Fruit fly (Drosophila melanogaster): Measurements from ENCODE around the gene CG42728.

CG42728 gene

dm6 chr3L:15528096-15528495 is at the start of gene CG42728:
TSS of gene CG42728 (minus strand) at chr3L:15528196.
- no peak for TF ChIP-seq CG17801 (GFP tag; optimal IDR thresholded peaks at IDR 0.05; ENCODE audit: partially characterized antibody)

DNA sequence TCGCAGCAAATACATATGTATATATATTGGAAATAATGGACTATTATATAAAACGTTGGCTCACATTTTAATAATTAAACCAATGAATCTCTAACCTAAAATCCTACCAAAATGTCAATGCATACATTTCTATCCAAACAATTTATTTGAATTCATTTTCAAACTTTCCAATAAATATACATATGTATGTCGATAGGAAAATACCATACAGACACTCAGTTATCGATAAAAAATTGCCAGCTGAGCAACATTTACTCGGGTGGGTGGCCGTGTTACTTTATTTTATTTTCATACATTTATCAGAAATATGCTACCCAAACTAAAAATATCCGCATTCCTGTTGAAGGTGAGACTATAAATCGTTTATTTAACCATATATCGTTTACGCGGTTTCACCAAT is 48.4 kb upstream of the CG42728 start, which contains the start of gene Ufsp2:
Ufsp2 (plus strand) TSS at position 214 of the 400 bp plus-strand sequence.
- no peak for TF ChIP-seq CG17801 (GFP tag; optimal IDR thresholded peaks at IDR 0.05; ENCODE audit: partially characterized antibody)

dm6 chr3L:15570571-15570970 is 42.6 kb upstream of the CG42728 start:
- TF ChIP-seq CG17801 (GFP tag; optimal IDR thresholded peaks at IDR 0.05; ENCODE audit: partially characterized antibody), result no peak

DNA sequence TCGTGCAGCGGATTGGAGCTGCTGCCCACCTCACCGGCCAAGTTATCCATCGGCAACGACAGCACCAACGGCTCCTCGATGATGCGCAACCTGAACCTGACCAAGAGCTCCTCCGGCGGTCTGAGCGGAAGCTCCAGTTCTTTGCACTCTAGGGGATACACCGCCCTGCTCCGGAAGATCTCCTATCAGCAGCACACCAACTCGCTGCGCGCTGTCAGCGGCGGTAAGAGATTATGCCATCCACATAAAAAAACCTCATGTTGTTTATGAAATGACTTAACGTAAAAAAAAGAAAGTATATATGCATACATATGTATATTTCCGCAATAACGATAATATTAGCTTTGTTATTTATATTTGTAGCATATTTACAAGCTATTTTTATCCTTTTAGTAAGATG is 40.8 kb upstream of the CG42728 start:
- TF ChIP-seq CG17801 (GFP tag; optimal IDR thresholded peaks at IDR 0.05; ENCODE audit: partially characterized antibody), result no peak

DNA sequence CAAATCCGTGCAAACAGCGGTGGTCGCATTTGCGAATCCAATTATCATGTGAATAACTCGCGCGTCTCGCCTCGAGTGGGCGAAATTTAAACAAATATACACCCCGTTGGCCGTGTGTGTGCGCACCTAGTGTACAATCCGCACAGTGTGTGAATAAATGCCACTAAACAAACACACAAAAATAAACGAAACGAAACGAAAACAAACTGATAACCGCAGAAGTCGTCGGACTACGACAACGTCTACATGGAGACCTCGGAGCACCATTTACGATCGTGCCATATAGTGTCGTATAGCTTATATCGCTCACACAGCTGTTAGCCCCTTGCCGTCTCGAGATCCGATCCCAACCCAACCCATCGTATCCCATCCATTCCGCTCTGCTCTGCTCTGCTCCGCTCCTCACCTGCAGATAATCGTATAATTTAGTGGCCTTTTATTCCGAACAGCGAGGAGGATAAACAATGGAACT is 38.5 kb upstream of the CG42728 start:
- TF ChIP-seq CG17801 (GFP tag; optimal IDR thresholded peaks at IDR 0.05; ENCODE audit: partially characterized antibody), result peak; percentile 54

dm6 chr3L:15565829-15566433 is 37.9 kb upstream of the CG42728 start, which contains the start of gene dop:
TSS of gene dop (plus strand) at chr3L:15566013.
- TF ChIP-seq CG17801 (GFP tag; optimal IDR thresholded peaks at IDR 0.05; ENCODE audit: partially characterized antibody), result no peak

- no peak for TF ChIP-seq CG17801 (GFP tag; optimal IDR thresholded peaks at IDR 0.05; ENCODE audit: partially characterized antibody)
These were observed 35.8 kb upstream of the CG42728 start for dm6 chr3L:15563851-15564106.

DNA sequence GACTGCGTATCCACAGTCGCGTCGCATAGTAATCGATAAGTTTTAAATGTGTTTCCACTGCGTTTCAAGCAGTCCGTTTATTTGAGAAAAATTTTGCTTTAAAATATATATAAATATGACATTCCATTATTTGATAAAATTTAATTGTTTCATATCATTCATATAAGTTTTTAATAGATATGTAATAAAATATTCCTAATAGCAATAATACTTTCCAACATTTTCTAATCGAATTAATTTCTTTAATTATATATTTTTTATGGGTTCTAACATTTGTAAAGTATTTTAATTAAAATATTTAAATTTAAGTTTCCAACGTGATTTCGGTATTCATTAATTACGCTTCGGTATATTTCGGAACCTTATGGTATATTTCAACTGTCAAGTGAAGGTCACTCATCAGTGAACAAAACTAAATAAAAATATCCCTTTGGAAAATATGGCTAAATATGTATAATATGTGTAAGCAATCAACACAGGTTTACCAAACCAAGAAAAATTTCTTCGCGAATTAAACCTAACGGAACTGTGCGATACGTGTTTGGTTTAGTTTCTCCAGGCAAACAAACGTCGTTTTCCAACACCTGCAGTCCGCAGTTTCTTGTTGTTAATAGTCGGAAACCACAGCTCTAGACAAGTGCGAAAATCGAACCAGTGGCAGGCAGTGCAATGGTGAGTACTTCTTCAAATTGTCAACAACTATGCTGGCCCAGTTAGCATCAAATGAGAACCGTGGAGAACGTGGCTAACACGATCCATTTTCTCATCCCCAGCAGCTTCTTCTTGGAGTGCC is 35.3 kb upstream of the CG42728 start, which contains the start of the genes CG7739 and SCCRO:
CG7739 (minus strand) TSS at position 8 of the 793 bp plus-strand sequence.
SCCRO (plus strand) TSS at position 370 of the 793 bp plus-strand sequence.
- TF ChIP-seq CG17801 (GFP tag; optimal IDR thresholded peaks at IDR 0.05; ENCODE audit: partially characterized antibody), result peak; percentile 39

DNA sequence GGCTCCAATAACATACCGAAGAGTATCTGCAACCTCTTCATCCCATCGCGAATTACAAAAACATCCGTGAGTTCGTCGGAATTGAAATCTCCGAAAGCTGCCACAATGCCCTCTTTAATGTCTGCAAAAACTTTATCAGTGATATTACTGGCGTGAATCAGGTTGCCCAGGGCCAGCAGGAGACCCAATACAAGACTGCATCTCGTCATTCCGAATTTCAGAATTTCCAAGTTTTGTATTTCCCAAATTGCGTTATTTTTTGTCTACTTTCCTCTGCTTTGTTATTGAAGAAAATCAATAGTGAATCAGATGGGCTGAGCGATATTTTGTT is 34.7 kb upstream of the CG42728 start:
- TF ChIP-seq CG17801 (GFP tag; optimal IDR thresholded peaks at IDR 0.05; ENCODE audit: partially characterized antibody), result no peak

DNA sequence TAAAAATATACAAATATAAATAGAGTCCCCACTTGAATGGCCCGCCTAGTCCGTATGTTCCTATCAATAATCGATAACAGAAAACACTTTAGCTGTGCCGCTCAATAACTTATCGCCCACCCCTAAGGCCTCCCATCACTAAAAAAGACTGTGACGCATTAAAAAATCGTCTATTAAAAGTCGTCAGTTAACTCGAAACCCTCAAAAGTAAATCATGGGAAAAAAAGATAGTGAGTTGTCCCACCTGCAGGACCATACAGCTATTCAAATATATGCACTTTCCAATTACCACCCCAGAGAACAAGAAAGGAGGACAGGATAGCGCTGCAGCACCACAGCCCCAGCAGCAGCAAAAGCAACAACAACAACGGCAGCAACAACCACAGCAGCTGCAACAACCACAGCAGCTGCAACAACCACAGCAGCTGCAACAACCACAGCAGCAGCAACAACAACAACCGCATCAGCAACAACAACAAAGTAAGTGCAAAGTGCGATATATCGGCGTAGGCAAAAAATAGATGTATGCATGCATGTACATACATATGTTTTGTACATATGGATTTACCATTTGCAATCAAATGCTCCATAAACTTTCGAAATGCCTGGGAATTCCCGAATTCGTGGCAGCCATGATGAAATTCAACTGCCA is 26.1 kb upstream of the CG42728 start, which contains the start of gene AGO2:
AGO2 (plus strand) TSS at position 121 of the 652 bp plus-strand sequence.
- TF ChIP-seq CG17801 (GFP tag; optimal IDR thresholded peaks at IDR 0.05; ENCODE audit: partially characterized antibody), result peak; percentile 67

dm6 chr3L:15548843-15549242 is 20.8 kb upstream of the CG42728 start:
- no peak for TF ChIP-seq CG17801 (GFP tag; optimal IDR thresholded peaks at IDR 0.05; ENCODE audit: partially characterized antibody)

dm6 chr3L:15547187-15547790 is 19.3 kb upstream of the CG42728 start:
- no peak for TF ChIP-seq CG17801 (GFP tag; optimal IDR thresholded peaks at IDR 0.05; ENCODE audit: partially characterized antibody)

DNA sequence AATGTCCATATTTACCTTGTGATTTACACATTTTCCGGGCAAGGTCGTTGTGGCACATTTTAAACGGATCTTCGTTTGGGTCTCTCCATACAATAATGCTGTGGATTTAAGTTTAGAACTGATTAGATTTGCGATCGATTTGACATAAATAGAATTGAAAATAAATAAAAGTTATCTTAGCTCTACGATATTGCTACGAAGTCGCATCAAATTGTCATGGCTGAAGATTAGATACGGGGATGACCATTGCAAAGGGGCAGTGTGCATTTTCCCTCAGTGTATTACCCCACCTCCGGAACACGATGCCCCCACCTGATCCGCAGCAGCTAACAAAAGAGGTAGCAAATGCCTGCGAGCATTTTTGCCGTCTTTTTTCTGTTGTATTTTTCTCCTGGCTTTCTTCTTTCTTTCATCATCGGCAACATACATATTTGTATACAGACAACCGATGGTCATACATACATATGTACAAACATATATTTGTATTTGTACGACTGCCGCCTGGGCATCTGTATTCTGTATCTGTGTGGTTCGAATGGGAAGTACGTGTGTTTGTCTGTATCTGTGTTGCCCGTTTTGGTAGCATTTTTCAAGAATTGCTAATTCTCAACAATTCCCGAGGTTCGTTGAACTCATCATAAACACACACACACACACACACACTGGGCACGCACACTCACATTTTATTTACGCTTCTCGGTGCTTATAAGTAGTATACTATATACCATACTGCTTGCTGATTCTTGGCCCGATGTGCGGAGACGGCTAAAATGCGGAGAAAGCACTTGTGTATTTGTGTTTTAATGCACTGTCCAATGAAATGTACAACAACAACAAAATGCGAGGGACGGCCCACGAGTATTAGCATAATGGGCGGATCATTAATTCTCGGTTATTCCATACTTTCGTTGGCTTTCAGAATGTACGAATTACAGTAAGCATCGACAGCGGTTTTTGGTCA is 16.7 kb upstream of the CG42728 start:
- no peak for TF ChIP-seq CG17801 (GFP tag; optimal IDR thresholded peaks at IDR 0.05; ENCODE audit: partially characterized antibody)

DNA sequence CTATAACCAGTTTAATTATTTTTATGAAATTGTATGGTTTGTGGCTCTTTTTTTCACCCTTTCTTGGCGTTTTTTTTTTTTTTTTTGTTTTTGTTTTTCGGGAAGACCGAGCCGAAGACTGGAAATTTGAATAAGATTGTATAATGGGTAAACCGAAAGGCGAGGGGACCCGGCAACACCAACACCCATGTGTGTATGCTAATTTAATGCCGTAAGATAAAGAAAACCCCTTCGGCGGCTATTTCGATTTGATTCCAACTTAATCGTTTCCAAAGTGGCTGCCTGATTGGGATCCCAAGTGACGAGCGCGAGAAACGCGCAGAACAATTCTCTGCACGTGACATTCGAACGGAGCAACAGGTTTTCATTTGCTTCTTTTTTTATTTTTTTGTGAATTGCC is 15.5 kb upstream of the CG42728 start:
- TF ChIP-seq CG17801 (GFP tag; optimal IDR thresholded peaks at IDR 0.05; ENCODE audit: partially characterized antibody), result no peak
